Worm (Caenorhabditis elegans) whole organism, young adult: Measurements from ENCODE around the gene C44B12.6.
A peak's percentile ranks its signal among the peaks of the same experiment; 100 is the strongest.

ENCODE experiments used
- B0261.1 ChIP-seq: sonication (generic microtip); optimal IDR thresholded peaks from 2 replicates; lab custom pipeline; 2016; ENCODE audit warnings: mild to moderate bottlenecking, missing genetic modification characterization, moderate library complexity, missing compliant biosample characterization
- C17E4.6 ChIP-seq: fragments of 200-800 bp; sonication (Bioruptor generic); IDR thresholded peaks from 2 replicates; pipeline ENCODE4 v1.3.6; 2022; ENCODE audit warnings: missing genetic modification reagents, missing genetic modification characterization, missing compliant biosample characterization
- F10E7.11 ChIP-seq: sonication (generic microtip); optimal IDR thresholded peaks from 2 replicates; lab custom pipeline; 2017; ENCODE audit warnings: mild to moderate bottlenecking, missing genetic modification characterization, moderate library complexity, missing compliant biosample characterization
- F22D6.2 ChIP-seq: sonication (generic microtip); optimal IDR thresholded peaks from 2 replicates; lab custom pipeline; 2016; ENCODE audit warnings: mild to moderate bottlenecking, missing genetic modification characterization, missing compliant biosample characterization
- F23B12.7 ChIP-seq: sonication (generic microtip); optimal IDR thresholded peaks from 2 replicates; lab custom pipeline; 2017; ENCODE audit warnings: missing genetic modification characterization, mild to moderate bottlenecking, missing compliant biosample characterization, antibody characterized with exemption, moderate library complexity; ENCODE audit not compliant: insufficient read depth
- F33H1.4 ChIP-seq: fragments of 200-800 bp; sonication (Bioruptor generic); IDR thresholded peaks from 2 replicates; pipeline ENCODE4 v1.3.6; 2022; ENCODE audit warnings: missing genetic modification reagents, missing genetic modification characterization, missing compliant biosample characterization
- F57A8.1 ChIP-seq: fragments of 200-800 bp; sonication (Bioruptor generic); optimal IDR thresholded peaks from 2 replicates; lab custom pipeline; 2018; ENCODE audit warnings: mild to moderate bottlenecking, missing genetic modification characterization, moderate library complexity, missing compliant biosample characterization
- K11D2.4 ChIP-seq: fragments of 200-800 bp; sonication (Bioruptor generic); IDR thresholded peaks from 2 replicates; pipeline ENCODE4 v1.3.6; 2022; ENCODE audit warnings: missing genetic modification reagents, missing genetic modification characterization, missing compliant biosample characterization
- Y56A3A.18 ChIP-seq: fragments of 200-800 bp; sonication (Bioruptor generic); IDR thresholded peaks from 2 replicates; pipeline ENCODE4 v1.3.6; 2022; ENCODE audit warnings: missing genetic modification reagents, missing genetic modification characterization, missing compliant biosample characterization
- Y67H2A.10 ChIP-seq: fragments of 200-800 bp; sonication (Bioruptor generic); conservative IDR thresholded peaks from 2 replicates; pipeline ENCODE4 v1.3.6; 2022; ENCODE audit warnings: missing genetic modification reagents, missing genetic modification characterization, missing compliant biosample characterization
- attf-3 ChIP-seq: fragments of 200-800 bp; sonication (Bioruptor generic); conservative IDR thresholded peaks from 2 replicates; pipeline ENCODE4 v1.3.6; 2022; ENCODE audit warnings: missing genetic modification reagents, missing genetic modification characterization, missing compliant biosample characterization
- attf-6 ChIP-seq: fragments of 200-800 bp; sonication (Bioruptor generic); IDR thresholded peaks from 2 replicates; pipeline ENCODE4 v1.3.6; 2022; ENCODE audit warnings: missing genetic modification reagents, missing genetic modification characterization, missing compliant biosample characterization
- bed-1 ChIP-seq: fragments of 200-800 bp; sonication (Bioruptor generic); IDR thresholded peaks from 2 replicates; pipeline ENCODE4 v1.3.6; 2022; ENCODE audit warnings: missing genetic modification reagents, missing genetic modification characterization, missing compliant biosample characterization
- cebp-1 ChIP-seq, 2 experiments: fragments of 200-800 bp in 1 of 2; sonication (Bioruptor generic) in 1 of 2; sonication (generic microtip) in 1 of 2; IDR thresholded peaks in 1 of 2; optimal IDR thresholded peaks in 1 of 2; 2 replicates each; pipeline versions ENCODE4 v1.3.6 to Lab custom; 2017 to 2022; ENCODE audit warnings: missing compliant biosample characterization in 2 of 2, missing genetic modification characterization in 2 of 2, mild to moderate bottlenecking in 1 of 2, missing genetic modification reagents in 1 of 2, moderate library complexity in 1 of 2
- cebp-2 ChIP-seq: fragments of 200-800 bp; sonication (Bioruptor generic); IDR thresholded peaks from 2 replicates; pipeline ENCODE4 v1.3.6; 2022; ENCODE audit warnings: missing genetic modification characterization, missing compliant biosample characterization
- ceh-40 ChIP-seq: fragments of 200-800 bp; sonication (Bioruptor generic); IDR thresholded peaks from 2 replicates; pipeline ENCODE4 v1.3.6; 2022; ENCODE audit warnings: missing genetic modification characterization, missing compliant biosample characterization
- die-1 ChIP-seq: sonication (generic microtip); optimal IDR thresholded peaks from 2 replicates; lab custom pipeline; 2016; ENCODE audit warnings: missing genotype, mild to moderate bottlenecking, missing genetic modification characterization, missing compliant biosample characterization
- dpff-1 ChIP-seq: sonication (generic microtip); optimal IDR thresholded peaks from 2 replicates; lab custom pipeline; 2017; ENCODE audit warnings: mild to moderate bottlenecking, missing genetic modification characterization, missing compliant biosample characterization
- dpl-1 ChIP-seq: fragments of 150-350 bp; optimal IDR thresholded peaks from 2 replicates; lab custom pipeline; 2014; ENCODE audit warnings: missing biosample characterization, missing genetic modification reagents, missing genetic modification characterization
- egl-18 ChIP-seq: fragments of 200-800 bp; sonication (Bioruptor generic); IDR thresholded peaks from 2 replicates; pipeline ENCODE4 v1.3.6; 2022; ENCODE audit warnings: missing genetic modification reagents, missing genetic modification characterization, missing compliant biosample characterization
- gei-17 ChIP-seq: fragments of 200-800 bp; sonication (Bioruptor generic); optimal IDR thresholded peaks from 2 replicates; lab custom pipeline; 2018; ENCODE audit warnings: mild to moderate bottlenecking, missing genetic modification characterization, missing compliant biosample characterization
- hlh-12 ChIP-seq: sonication (generic microtip); optimal IDR thresholded peaks from 2 replicates; lab custom pipeline; 2016; ENCODE audit warnings: missing genetic modification characterization, missing compliant biosample characterization
- hlh-26 ChIP-seq: fragments of 200-800 bp; sonication (Bioruptor generic); conservative IDR thresholded peaks from 2 replicates; pipeline ENCODE4 v1.3.6; 2022; ENCODE audit warnings: missing genetic modification reagents, missing genetic modification characterization, missing compliant biosample characterization
- hmg-1.2 ChIP-seq: fragments of 200-800 bp; sonication (Bioruptor generic); IDR thresholded peaks from 2 replicates; pipeline ENCODE4 v1.3.6; 2022; ENCODE audit warnings: missing genetic modification reagents, missing genetic modification characterization, missing compliant biosample characterization
- hrde-1 ChIP-seq: sonication (generic microtip); optimal IDR thresholded peaks from 2 replicates; lab custom pipeline; 2016; ENCODE audit warnings: missing genetic modification characterization, mild to moderate bottlenecking, missing compliant biosample characterization, moderate library complexity, missing genotype, missing genetic modification reagents, borderline replicate concordance
- lin-35 ChIP-seq, 3 experiments: fragments of 150-350 bp in 2 of 3; sonication (generic microtip) in 1 of 3; optimal IDR thresholded peaks; 2 replicates each; lab custom pipeline; 2014 to 2018; ENCODE audit warnings: missing biosample characterization in 3 of 3, missing genetic modification characterization in 3 of 3, missing genetic modification reagents in 3 of 3
- lin-40 ChIP-seq: sonication (generic microtip); optimal IDR thresholded peaks from 2 replicates; lab custom pipeline; 2016; ENCODE audit warnings: missing genetic modification characterization, mild to moderate bottlenecking, missing compliant biosample characterization, missing genotype, missing genetic modification reagents
- lin-54 ChIP-seq: fragments of 200-800 bp; sonication (Bioruptor generic); optimal IDR thresholded peaks from 2 replicates; lab custom pipeline; 2018; ENCODE audit warnings: mild to moderate bottlenecking, missing genetic modification characterization, missing compliant biosample characterization
- lsy-27 ChIP-seq: sonication (generic microtip); optimal IDR thresholded peaks from 2 replicates; lab custom pipeline; 2017; ENCODE audit warnings: missing genetic modification characterization, mild to moderate bottlenecking, missing compliant biosample characterization, antibody characterized with exemption, missing genotype, borderline replicate concordance; ENCODE audit not compliant: insufficient read depth
- mes-4 ChIP-seq: sonication (generic microtip); optimal IDR thresholded peaks from 2 replicates; lab custom pipeline; 2016; ENCODE audit warnings: missing genotype, missing genetic modification characterization, missing compliant biosample characterization
- nfya-2 ChIP-seq: fragments of 200-800 bp; sonication (Bioruptor generic); IDR thresholded peaks from 2 replicates; pipeline ENCODE4 v1.3.6; 2022; ENCODE audit warnings: missing genetic modification reagents, missing genetic modification characterization, missing compliant biosample characterization
- nfyb-1 ChIP-seq: fragments of 200-800 bp; sonication (Bioruptor generic); IDR thresholded peaks from 2 replicates; pipeline ENCODE4 v1.3.6; 2022; ENCODE audit warnings: missing genetic modification reagents, missing genetic modification characterization, missing compliant biosample characterization
- rcor-1 ChIP-seq: fragments of 200-800 bp; sonication (Bioruptor generic); IDR thresholded peaks from 2 replicates; pipeline ENCODE4 v1.3.6; 2022; ENCODE audit warnings: missing genetic modification reagents, missing genetic modification characterization, missing compliant biosample characterization
- rec-8 ChIP-seq, 2 experiments: sonication (generic microtip); optimal IDR thresholded peaks; 2 replicates each; lab custom pipeline; 2016; ENCODE audit warnings: mild to moderate bottlenecking in 2 of 2, missing genetic modification characterization in 2 of 2, missing genetic modification reagents in 2 of 2, missing genotype in 2 of 2, missing biosample characterization in 1 of 2, missing compliant biosample characterization in 1 of 2, moderate library complexity in 1 of 2
- sdz-38 ChIP-seq: sonication (generic microtip); optimal IDR thresholded peaks from 2 replicates; lab custom pipeline; 2016; ENCODE audit warnings: missing genotype, missing genetic modification characterization, missing compliant biosample characterization
- snpc-1.1 ChIP-seq: sonication (generic microtip); optimal IDR thresholded peaks from 2 replicates; lab custom pipeline; 2017; ENCODE audit warnings: missing genetic modification characterization, mild to moderate bottlenecking, missing compliant biosample characterization, antibody characterized with exemption, moderate library complexity, missing genotype, missing genetic modification reagents; ENCODE audit not compliant: insufficient read depth
- snpc-1.3 ChIP-seq: sonication (generic microtip); optimal IDR thresholded peaks from 2 replicates; lab custom pipeline; 2017; ENCODE audit warnings: missing genetic modification characterization, mild to moderate bottlenecking, missing compliant biosample characterization, antibody characterized with exemption, moderate library complexity, missing genotype, missing genetic modification reagents; ENCODE audit not compliant: insufficient read depth
- tbx-9 ChIP-seq: sonication (generic microtip); optimal IDR thresholded peaks from 2 replicates; lab custom pipeline; 2016; ENCODE audit warnings: borderline replicate concordance, missing genetic modification characterization, inconsistent platforms, missing compliant biosample characterization
- zfh-2 ChIP-seq: fragments of 200-800 bp; sonication (Bioruptor generic); conservative IDR thresholded peaks from 2 replicates; pipeline ENCODE4 v1.3.6; 2022; ENCODE audit warnings: missing genetic modification reagents, missing genetic modification characterization, missing compliant biosample characterization
- zim-3 ChIP-seq: sonication (generic microtip); optimal IDR thresholded peaks from 2 replicates; lab custom pipeline; 2017; ENCODE audit warnings: mild to moderate bottlenecking, missing genetic modification characterization, moderate library complexity, missing compliant biosample characterization
- ztf-18 ChIP-seq: sonication (generic microtip); optimal IDR thresholded peaks from 2 replicates; lab custom pipeline; 2016; ENCODE audit warnings: missing genotype, mild to moderate bottlenecking, missing genetic modification characterization, missing compliant biosample characterization
- ztf-22 ChIP-seq: fragments of 200-800 bp; sonication (Bioruptor generic); optimal IDR thresholded peaks from 2 replicates; lab custom pipeline; 2018; ENCODE audit warnings: mild to moderate bottlenecking, missing genetic modification characterization, moderate library complexity, missing compliant biosample characterization
- ztf-28 ChIP-seq: fragments of 200-800 bp; sonication (Bioruptor generic); IDR thresholded peaks from 2 replicates; pipeline ENCODE4 v1.3.6; 2022; ENCODE audit warnings: missing genetic modification reagents, missing genetic modification characterization, missing compliant biosample characterization
- ztf-3 ChIP-seq: fragments of 200-800 bp; sonication (Bioruptor generic); optimal IDR thresholded peaks from 2 replicates; lab custom pipeline; 2018; ENCODE audit warnings: mild to moderate bottlenecking, missing genetic modification characterization, missing compliant biosample characterization
- ztf-6 ChIP-seq: fragments of 200-800 bp; sonication (Bioruptor generic); IDR thresholded peaks from 2 replicates; pipeline ENCODE4 v1.3.6; 2022; ENCODE audit warnings: missing genetic modification reagents, missing genetic modification characterization, missing compliant biosample characterization

C44B12.6 gene

DNA sequence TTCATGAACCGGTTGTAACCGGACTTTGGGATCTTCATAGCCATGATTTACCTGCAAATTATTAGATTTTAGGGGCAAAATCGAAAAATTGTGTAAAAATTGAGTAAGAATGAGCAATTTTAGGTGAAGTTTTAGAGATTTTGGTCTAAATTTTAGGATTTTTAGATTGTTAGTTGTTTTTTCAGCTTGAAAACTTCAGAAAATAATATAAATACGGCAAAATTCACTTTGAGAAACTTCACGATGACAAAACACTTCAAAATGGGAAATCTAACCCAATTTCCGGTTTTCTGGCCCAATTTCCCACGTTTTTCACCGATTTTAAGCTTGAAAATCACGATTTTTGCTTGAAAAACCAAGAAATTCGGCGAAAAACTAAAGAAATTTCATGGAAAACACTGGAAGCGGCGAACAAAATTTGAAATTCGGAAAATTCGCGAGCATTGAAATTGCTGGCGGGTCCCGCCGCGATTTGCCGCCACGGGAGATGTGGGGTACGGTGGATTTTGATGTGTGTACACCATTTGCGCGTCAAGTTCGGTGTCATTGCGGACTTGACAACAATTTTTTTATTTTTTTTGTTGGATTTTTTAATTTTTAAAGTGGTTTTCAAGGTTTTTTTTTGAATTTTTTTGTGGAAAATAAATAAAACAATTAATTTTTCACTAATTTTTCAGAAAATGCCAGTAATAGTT is 42.5 kb downstream of the C44B12.6 start, which contains the start of the genes cct-8 and Y55F3AR.2 (continued):
- TF ChIP-seq hlh-12 (tag; lab: Kevin White, UChicago) (no peak), zfh-2 (peak; percentile 91), rec-8 (tag; optimal IDR thresholded peaks at IDR 0.05; lab: Kevin White, UChicago) (peak; percentile 35 to 38), hmg-1.2 (peak; percentile 91), F57A8.1 (GFP tag; lab: Kevin White, UChicago) (no peak), dpl-1 (peak; percentile 82), F33H1.4 (GFP tag; lab: Robert Waterston, UW) (peak; percentile 100), cebp-1 (GFP tag; IDR thresholded peaks at IDR 0.05; lab: Robert Waterston, UW) (peak; percentile 91), cebp-1 (tag; optimal IDR thresholded peaks at IDR 0.05; lab: Kevin White, UChicago) (peak; percentile 97), F10E7.11 (tag; lab: Kevin White, UChicago) (peak; percentile 94), B0261.1 (peak; percentile 45), C17E4.6 (GFP tag; lab: Robert Waterston, UW) (peak; percentile 97), ztf-6 (GFP tag; lab: Robert Waterston, UW) (peak; percentile 93), die-1 (tag; lab: Kevin White, UChicago) (peak; percentile 12), lsy-27 (tag; lab: Kevin White, UChicago) (peak; percentile 80), F23B12.7 (peak; percentile 90), hrde-1 (tag; lab: Kevin White, UChicago) (peak; percentile 88), ztf-3 (GFP tag; lab: Kevin White, UChicago) (peak; percentile 87), F22D6.2 (tag; lab: Kevin White, UChicago) (peak; percentile 86), bed-1 (0 out of 2 replicates have a peak, but pooled peaks have one; percentile 77), tbx-9 (tag; lab: Kevin White, UChicago) (peak; percentile 50), nfyb-1 (GFP tag; lab: Robert Waterston, UW) (peak; percentile 99), ztf-28 (GFP tag; lab: Robert Waterston, UW) (peak; percentile 92), sdz-38 (tag; lab: Kevin White, UChicago) (no peak), ceh-40 (GFP tag; lab: Robert Waterston, UW) (peak; percentile 67; the same call in 1 of the 2 replicates), lin-35 (GFP tag; optimal IDR thresholded peaks at IDR 0.05; lab: Kevin White, UChicago) (peak; percentile 59 to 97 (median 88)), snpc-1.1 (peak; percentile 71), attf-6 (peak; percentile 91), nfya-2 (GFP tag; lab: Robert Waterston, UW) (peak; percentile 92), cebp-2 (GFP tag; lab: Robert Waterston, UW) (peak; percentile 96), Y67H2A.10 (GFP tag; lab: Robert Waterston, UW) (peak; percentile 95), lin-54 (GFP tag; lab: Kevin White, UChicago) (peak; percentile 99), ztf-22 (GFP tag; lab: Kevin White, UChicago) (peak; percentile 60), mes-4 (tag; lab: Kevin White, UChicago) (peak; percentile 35), rcor-1 (GFP tag; lab: Robert Waterston, UW) (peak; percentile 97), Y56A3A.18 (GFP tag; lab: Robert Waterston, UW) (peak; percentile 99), snpc-1.3 (tag; lab: Kevin White, UChicago) (peak; percentile 96), egl-18 (peak; percentile 86; the same call in 1 of the 2 replicates), dpff-1 (peak; percentile 77), hlh-26 (GFP tag; lab: Robert Waterston, UW) (no peak), ztf-18 (peak; percentile 61), K11D2.4 (peak; percentile 99), lin-40 (tag; lab: Kevin White, UChicago) (peak; percentile 98), zim-3 (tag; lab: Kevin White, UChicago) (peak; percentile 82), gei-17 (peak; percentile 93), attf-3 (GFP tag; lab: Robert Waterston, UW) (peak; percentile 95)
